Worm (Caenorhabditis elegans) whole organism, L4 larva: ENCODE measurements around the gene Y66H1A.5.

Source experiments
- F26F4.8 ChIP-seq: fragments of 200-800 bp; sonication (Bioruptor generic); conservative IDR thresholded peaks from 2 replicates; pipeline ENCODE4 v1.3.6; 2022; ENCODE audit warnings: missing genetic modification characterization, missing compliant biosample characterization
- Y5F2A.4 ChIP-seq: fragments of 200-800 bp; sonication (Bioruptor generic); optimal IDR thresholded peaks from 2 replicates; lab custom pipeline; 2018; ENCODE audit warnings: mild to moderate bottlenecking, missing genetic modification characterization, missing compliant biosample characterization
- ZK546.5 ChIP-seq, 2 experiments: sonication (generic microtip); optimal IDR thresholded peaks; 2 replicates each; lab custom pipeline; 2017; ENCODE audit warnings: missing biosample characterization in 2 of 2, missing genetic modification characterization in 2 of 2
- dpl-1 ChIP-seq: fragments of 150-350 bp; optimal IDR thresholded peaks from 2 replicates; lab custom pipeline; 2014; ENCODE audit warnings: missing biosample characterization, missing genetic modification reagents, missing genetic modification characterization
- snpc-1.2 ChIP-seq: fragments of 200-800 bp; sonication (Bioruptor generic); IDR thresholded peaks from 2 replicates; pipeline ENCODE4 v1.3.6; 2022; ENCODE audit warnings: missing genetic modification reagents, missing genetic modification characterization, missing compliant biosample characterization
- zag-1 ChIP-seq: fragments of 150-350 bp; optimal IDR thresholded peaks from 2 replicates; lab custom pipeline; 2014; ENCODE audit warnings: missing biosample characterization, missing genetic modification characterization

ce11 chrIV:426597-426996 lies 2.3 kb downstream of the Y66H1A.5 start:
- no peak for TF ChIP-seq Y5F2A.4 (GFP tag; lab: Kevin White, UChicago)
- TF ChIP-seq zag-1 (tag; lab: Kevin White, UChicago): no peak
- TF ChIP-seq dpl-1 (GFP tag; lab: Kevin White, UChicago): no peak
- TF ChIP-seq F26F4.8 (GFP tag; lab: Robert Waterston, UW): no peak
- TF ChIP-seq ZK546.5 (tag; optimal IDR thresholded peaks at IDR 0.05; lab: Kevin White, UChicago): no peak
- TF ChIP-seq snpc-1.2 (GFP tag; lab: Robert Waterston, UW): no peak
